Fruit fly (Drosophila melanogaster) whole organism, adult: Measurements from ENCODE around the gene CG31051.

Experiments
- CG5204 ChIP-seq: fragments of 200-800 bp; sonication (Bioruptor generic); optimal IDR thresholded peaks from 2 replicates; lab custom pipeline; 2016; ENCODE audit warnings: missing biosample characterization, missing genetic modification characterization
- CG7101 ChIP-seq: fragments of 200-800 bp; sonication (Bioruptor generic); optimal IDR thresholded peaks from 2 replicates; lab custom pipeline; 2018; ENCODE audit warnings: missing biosample characterization, mild to moderate bottlenecking, missing genetic modification characterization, moderate library complexity
- Crg-1 ChIP-seq: fragments of 200-800 bp; sonication (Bioruptor generic); optimal IDR thresholded peaks from 2 replicates; lab custom pipeline; 2016; ENCODE audit warnings: missing biosample characterization, missing genetic modification characterization
- cic ChIP-seq: fragments of 200-800 bp; sonication (Bioruptor generic); optimal IDR thresholded peaks from 2 replicates; lab custom pipeline; 2017; ENCODE audit warnings: missing biosample characterization, mild to moderate bottlenecking, missing genetic modification characterization, moderate library complexity

dm6 chr3R:28556385-28556784 lies 36.1 kb upstream of the CG31051 start:
- no peak for TF ChIP-seq CG5204 (GFP tag; lab: Kevin White, UChicago)
- no peak for TF ChIP-seq cic
- TF ChIP-seq Crg-1 (GFP tag; lab: Kevin White, UChicago) = peak; percentile 39
- peak; percentile 6 for TF ChIP-seq CG7101 (tag; lab: Kevin White, UChicago)
